Worm (Caenorhabditis elegans): ENCODE data around the gene C35B1.2.

DNA sequence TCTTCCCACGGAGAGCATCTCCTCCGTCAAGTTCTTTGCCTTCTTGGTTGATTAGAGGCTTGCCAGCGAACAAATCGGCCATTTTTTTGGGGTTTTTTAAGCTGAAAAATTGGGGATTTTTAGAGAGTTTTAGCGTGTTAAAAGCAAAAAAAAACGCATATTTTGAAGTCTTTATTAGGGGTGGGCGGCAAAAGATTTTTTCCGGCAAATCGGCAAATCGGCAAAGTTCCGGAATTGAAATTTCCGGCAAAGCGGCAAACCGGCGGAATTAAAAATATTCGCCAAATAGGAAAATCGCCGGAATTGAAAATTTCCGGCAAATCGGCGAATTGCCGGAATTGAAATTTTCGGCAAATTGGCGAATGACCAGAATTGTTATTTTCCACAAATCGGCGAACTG lies 1.9 kb upstream of the C35B1.2 start, which contains the start of gene C35B1.5:
- TF ChIP-seq him-1 (tag; optimal IDR thresholded peaks at IDR 0.05) = no peak
- no peak for TF ChIP-seq W03F9.2 (tag; optimal IDR thresholded peaks at IDR 0.05)

All from whole organism, L4/young adult.